Fruit fly (Drosophila melanogaster) whole organism, prepupa: ENCODE measurements around the gene CG34426.

Experiments used
- Blimp-1 ChIP-seq: fragments of 200-800 bp; sonication (Bioruptor generic); optimal IDR thresholded peaks from 3 replicates; lab custom pipeline; 2017; ENCODE audit warnings: missing biosample characterization, missing genetic modification characterization, mild to moderate bottlenecking, moderate library complexity, missing genetic modification reagents
- CG10631 ChIP-seq: fragments of 200-800 bp; sonication (Bioruptor generic); optimal IDR thresholded peaks from 2 replicates; lab custom pipeline; 2016; ENCODE audit warnings: missing biosample characterization, missing genetic modification characterization
- CG10669 ChIP-seq: fragments of 200-800 bp; sonication (Bioruptor generic); optimal IDR thresholded peaks from 3 replicates; lab custom pipeline; 2018; ENCODE audit warnings: missing biosample characterization, mild to moderate bottlenecking, missing genetic modification characterization, moderate library complexity
- CG11294 ChIP-seq: fragments of 200-800 bp; sonication (Bioruptor generic); IDR thresholded peaks from 2 replicates; pipeline ENCODE4 v1.3.6; 2022; ENCODE audit warnings: missing biosample characterization, missing genetic modification characterization
- CG1621 ChIP-seq: fragments of 200-800 bp; sonication (Bioruptor generic); optimal IDR thresholded peaks from 3 replicates; lab custom pipeline; 2018; ENCODE audit warnings: missing biosample characterization, mild to moderate bottlenecking, missing genetic modification characterization
- CG16779 ChIP-seq: fragments of 200-800 bp; sonication (Bioruptor generic); optimal IDR thresholded peaks from 3 replicates; lab custom pipeline; 2017; ENCODE audit warnings: missing biosample characterization, mild to moderate bottlenecking, missing genetic modification characterization
- CG3032 ChIP-seq: fragments of 200-800 bp; optimal IDR thresholded peaks from 2 replicates; lab custom pipeline; 2019; ENCODE audit warnings: missing biosample characterization, mild to moderate bottlenecking, missing genetic modification characterization, moderate library complexity
- CG31627 ChIP-seq: fragments of 200-800 bp; sonication (Bioruptor generic); optimal IDR thresholded peaks from 3 replicates; lab custom pipeline; 2016; ENCODE audit warnings: missing biosample characterization, missing genetic modification characterization
- CG32006 ChIP-seq: fragments of 200-800 bp; sonication (Bioruptor generic); optimal IDR thresholded peaks from 3 replicates; lab custom pipeline; 2017; ENCODE audit warnings: missing biosample characterization, mild to moderate bottlenecking, missing genetic modification characterization
- CG34406 ChIP-seq: fragments of 200-800 bp; sonication (Bioruptor generic); optimal IDR thresholded peaks from 3 replicates; lab custom pipeline; 2016; ENCODE audit warnings: missing biosample characterization, missing genetic modification characterization
- CG3919 ChIP-seq: fragments of 200-800 bp; sonication (Bioruptor generic); optimal IDR thresholded peaks from 3 replicates; lab custom pipeline; 2016; ENCODE audit warnings: missing biosample characterization, missing genetic modification characterization
- CG6163 ChIP-seq: fragments of 200-800 bp; sonication (Bioruptor generic); IDR thresholded peaks from 3 replicates; pipeline ENCODE4 v1.3.6; 2022; ENCODE audit warnings: missing biosample characterization, missing genetic modification characterization
- CG6276 ChIP-seq: fragments of 200-800 bp; sonication (Bioruptor generic); optimal IDR thresholded peaks from 2 replicates; lab custom pipeline; 2017; ENCODE audit warnings: missing biosample characterization, mild to moderate bottlenecking, missing genetic modification characterization
- CG6792 ChIP-seq: fragments of 200-800 bp; sonication (Bioruptor generic); optimal IDR thresholded peaks from 3 replicates; lab custom pipeline; 2016; ENCODE audit warnings: missing biosample characterization, missing genetic modification characterization
- CG6808 ChIP-seq: fragments of 200-800 bp; sonication (Bioruptor generic); optimal IDR thresholded peaks from 3 replicates; lab custom pipeline; 2017; ENCODE audit warnings: missing biosample characterization, missing genetic modification characterization, mild to moderate bottlenecking, moderate library complexity, missing genetic modification reagents
- CG6854 ChIP-seq: fragments of 200-800 bp; sonication (Bioruptor generic); optimal IDR thresholded peaks from 2 replicates; lab custom pipeline; 2017; ENCODE audit warnings: missing biosample characterization, mild to moderate bottlenecking, missing genetic modification characterization
- CG7368 ChIP-seq: fragments of 200-800 bp; sonication (Bioruptor generic); optimal IDR thresholded peaks from 3 replicates; lab custom pipeline; 2016; ENCODE audit warnings: missing biosample characterization, missing genetic modification characterization
- CG8119 ChIP-seq: fragments of 200-800 bp; sonication (Bioruptor generic); IDR thresholded peaks from 3 replicates; pipeline ENCODE4 v1.3.6; 2022; ENCODE audit warnings: missing biosample characterization, missing genetic modification characterization
- CG8319 ChIP-seq: fragments of 200-800 bp; sonication (Bioruptor generic); optimal IDR thresholded peaks from 3 replicates; lab custom pipeline; 2016; ENCODE audit warnings: missing biosample characterization, missing genetic modification characterization
- CG8632 ChIP-seq: fragments of 200-800 bp; sonication (Bioruptor generic); optimal IDR thresholded peaks from 3 replicates; lab custom pipeline; 2016; ENCODE audit warnings: missing biosample characterization, missing genetic modification characterization
- CG9139 ChIP-seq: fragments of 200-800 bp; sonication (Bioruptor generic); optimal IDR thresholded peaks from 3 replicates; lab custom pipeline; 2017; ENCODE audit warnings: missing biosample characterization, mild to moderate bottlenecking, missing genetic modification characterization
- Eip75B ChIP-seq: fragments of 200-800 bp; sonication (Bioruptor generic); optimal IDR thresholded peaks from 3 replicates; lab custom pipeline; 2016; ENCODE audit warnings: missing biosample characterization, missing genetic modification characterization
- Eip78C ChIP-seq: fragments of 200-800 bp; sonication (Bioruptor generic); peaks from one replicate; lab custom pipeline; 2016; ENCODE audit warnings: missing biosample characterization, missing genetic modification characterization
- Eip93F ChIP-seq: fragments of 200-800 bp; sonication (Bioruptor generic); optimal IDR thresholded peaks from 2 replicates; lab custom pipeline; 2016; ENCODE audit warnings: missing biosample characterization, mild to moderate bottlenecking, missing genetic modification characterization
- Ets21C ChIP-seq: fragments of 200-800 bp; sonication (Bioruptor generic); optimal IDR thresholded peaks from 3 replicates; lab custom pipeline; 2016; ENCODE audit warnings: missing biosample characterization, missing genetic modification characterization
- Ets96B ChIP-seq: fragments of 200-800 bp; optimal IDR thresholded peaks from 2 replicates; lab custom pipeline; 2019; ENCODE audit warnings: missing biosample characterization, mild to moderate bottlenecking, missing genetic modification characterization, moderate library complexity
- Gug ChIP-seq: fragments of 200-800 bp; sonication (Bioruptor generic); IDR thresholded peaks from 2 replicates; pipeline ENCODE4 v1.3.6; 2022; ENCODE audit warnings: missing biosample characterization, missing genetic modification characterization
- Hr38 ChIP-seq: sonication (Bioruptor generic); optimal IDR thresholded peaks from 2 replicates; lab custom pipeline; 2016; ENCODE audit warnings: missing biosample characterization, missing genetic modification characterization
- Hr39 ChIP-seq: fragments of 200-800 bp; sonication (Bioruptor generic); optimal IDR thresholded peaks from 2 replicates; lab custom pipeline; 2016; ENCODE audit warnings: missing biosample characterization, missing genetic modification characterization
- Hr4 ChIP-seq: fragments of 200-800 bp; sonication (Bioruptor generic); optimal IDR thresholded peaks from 3 replicates; lab custom pipeline; 2016; ENCODE audit warnings: missing biosample characterization, missing genetic modification characterization
- Lpt ChIP-seq: fragments of 200-800 bp; sonication (Bioruptor generic); optimal IDR thresholded peaks from 3 replicates; lab custom pipeline; 2016; ENCODE audit warnings: missing biosample characterization, missing genetic modification characterization
- Met ChIP-seq: fragments of 200-800 bp; sonication (Bioruptor generic); optimal IDR thresholded peaks from 3 replicates; lab custom pipeline; 2016; ENCODE audit warnings: missing biosample characterization, missing genetic modification characterization
- Sox102F ChIP-seq: fragments of 200-800 bp; sonication (Bioruptor generic); optimal IDR thresholded peaks from 2 replicates; lab custom pipeline; 2016; ENCODE audit warnings: missing biosample characterization, mild to moderate bottlenecking, missing genetic modification characterization
- Sox14 ChIP-seq: fragments of 200-800 bp; sonication (Bioruptor generic); optimal IDR thresholded peaks from 3 replicates; lab custom pipeline; 2016; ENCODE audit warnings: missing biosample characterization, missing genetic modification characterization
- Sox15 ChIP-seq: fragments of 200-800 bp; sonication (Bioruptor generic); optimal IDR thresholded peaks from 3 replicates; lab custom pipeline; 2016; ENCODE audit warnings: missing biosample characterization, missing genetic modification characterization
- achi ChIP-seq: fragments of 200-800 bp; sonication (Bioruptor generic); optimal IDR thresholded peaks from 3 replicates; lab custom pipeline; 2016; ENCODE audit warnings: missing biosample characterization, missing genetic modification characterization
- acj6 ChIP-seq: fragments of 200-800 bp; sonication (Bioruptor generic); optimal IDR thresholded peaks from 3 replicates; lab custom pipeline; 2016; ENCODE audit warnings: missing biosample characterization, missing genetic modification characterization
- cyc ChIP-seq: fragments of 200-800 bp; sonication (Bioruptor generic); optimal IDR thresholded peaks from 3 replicates; lab custom pipeline; 2016; ENCODE audit warnings: missing biosample characterization, missing genetic modification characterization
- dac ChIP-seq: fragments of 200-800 bp; sonication (Bioruptor generic); optimal IDR thresholded peaks from 2 replicates; lab custom pipeline; 2017; ENCODE audit warnings: missing biosample characterization, mild to moderate bottlenecking, missing genetic modification characterization
- dsx ChIP-seq: fragments of 200-800 bp; optimal IDR thresholded peaks from 3 replicates; lab custom pipeline; 2019; ENCODE audit warnings: missing biosample characterization, mild to moderate bottlenecking, missing genetic modification characterization, moderate library complexity; ENCODE audit not compliant: poor library complexity, severe bottlenecking
- eg ChIP-seq: fragments of 200-800 bp; sonication (Bioruptor generic); IDR thresholded peaks from 3 replicates; pipeline ENCODE4 v1.3.6; 2022; ENCODE audit warnings: missing biosample characterization, missing genetic modification characterization
- fd59A ChIP-seq: fragments of 200-800 bp; sonication (Bioruptor generic); optimal IDR thresholded peaks from 2 replicates; lab custom pipeline; 2017; ENCODE audit warnings: missing biosample characterization, mild to moderate bottlenecking, missing genetic modification characterization, missing genetic modification reagents
- fd85E ChIP-seq: fragments of 200-800 bp; sonication (Bioruptor generic); optimal IDR thresholded peaks from 3 replicates; lab custom pipeline; 2016; ENCODE audit warnings: missing biosample characterization, missing genetic modification characterization
- fkh ChIP-seq: fragments of 200-800 bp; sonication (Bioruptor generic); optimal IDR thresholded peaks from 3 replicates; lab custom pipeline; 2017; ENCODE audit warnings: missing biosample characterization, mild to moderate bottlenecking, missing genetic modification characterization, moderate library complexity
- lz ChIP-seq: fragments of 200-800 bp; sonication (Bioruptor generic); optimal IDR thresholded peaks from 3 replicates; lab custom pipeline; 2016; ENCODE audit warnings: missing biosample characterization, missing genetic modification characterization
- net ChIP-seq: fragments of 200-800 bp; sonication (Bioruptor generic); optimal IDR thresholded peaks from 3 replicates; lab custom pipeline; 2016; ENCODE audit warnings: missing biosample characterization, missing genetic modification characterization
- pdm3 ChIP-seq: fragments of 200-800 bp; sonication (Bioruptor generic); optimal IDR thresholded peaks from 3 replicates; lab custom pipeline; 2016; ENCODE audit warnings: missing biosample characterization, missing genetic modification characterization
- salr ChIP-seq, 2 experiments: fragments of 200-800 bp; sonication (Bioruptor generic); optimal IDR thresholded peaks; 3 replicates each; lab custom pipeline; 2016 to 2018; ENCODE audit warnings: missing biosample characterization in 2 of 2, missing genetic modification characterization in 2 of 2, mild to moderate bottlenecking in 1 of 2
- spab ChIP-seq: fragments of 200-800 bp; sonication (Bioruptor generic); optimal IDR thresholded peaks from 2 replicates; lab custom pipeline; 2017; ENCODE audit warnings: missing biosample characterization, mild to moderate bottlenecking, missing genetic modification characterization, missing genetic modification reagents
- ss ChIP-seq, 2 experiments: fragments of 200-800 bp; sonication (Bioruptor generic); optimal IDR thresholded peaks; 2 replicates in 1 of 2; 3 replicates in 1 of 2; lab custom pipeline; 2017 to 2018; ENCODE audit warnings: mild to moderate bottlenecking in 2 of 2, missing biosample characterization in 2 of 2, missing genetic modification characterization in 2 of 2, moderate library complexity in 1 of 2
- svp ChIP-seq: fragments of 200-800 bp; sonication (Bioruptor generic); peaks from one replicate; lab custom pipeline; 2016; ENCODE audit warnings: missing biosample characterization, missing genetic modification characterization
- topi ChIP-seq: fragments of 200-800 bp; sonication (Bioruptor generic); optimal IDR thresholded peaks from 3 replicates; lab custom pipeline; 2016; ENCODE audit warnings: missing biosample characterization, missing genetic modification characterization
- vri ChIP-seq: fragments of 200-800 bp; sonication (Bioruptor generic); optimal IDR thresholded peaks from 3 replicates; lab custom pipeline; 2016; ENCODE audit warnings: missing biosample characterization, mild to moderate bottlenecking, missing genetic modification characterization

CG34426 gene

DNA sequence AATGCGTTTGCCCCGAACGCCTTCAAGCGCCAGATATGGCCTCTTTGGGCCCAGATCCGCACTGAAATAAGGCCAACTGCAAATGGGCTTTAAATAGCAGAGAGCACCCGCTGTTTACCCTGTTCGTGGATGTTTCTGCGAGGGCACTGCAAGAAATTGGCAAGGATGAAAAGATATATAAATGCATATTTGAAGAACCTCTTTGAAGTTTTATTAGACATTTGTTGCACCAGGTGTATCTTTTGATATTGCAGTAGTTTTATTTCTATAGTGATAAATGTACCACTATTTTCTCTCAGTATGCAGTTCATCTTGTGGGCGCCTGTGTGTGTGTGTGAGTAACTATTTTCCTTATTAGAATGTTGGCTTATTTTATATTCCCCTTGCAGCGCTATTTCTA lies 11.2 kb downstream of the CG34426 start:
- TF ChIP-seq topi (GFP tag; lab: Kevin White, UChicago) (peak; percentile 4), Ets96B (tag; lab: Kevin White, UChicago) (peak; percentile 47), acj6 (GFP tag; lab: Kevin White, UChicago) (peak; percentile 39), vri (GFP tag; lab: Kevin White, UChicago) (no peak), achi (peak; percentile 50), Lpt (GFP tag; lab: Kevin White, UChicago) (peak; percentile 35), CG3032 (tag; lab: Kevin White, UChicago) (no peak), Ets21C (no peak), CG10669 (peak; percentile 57), CG6792 (GFP tag; lab: Kevin White, UChicago) (peak; percentile 5), spab (peak; percentile 46), CG3919 (peak; percentile 63), salr (GFP tag; optimal IDR thresholded peaks at IDR 0.05; lab: Kevin White, UChicago) (peak in 1 of 2 experiments; percentile 53), Sox102F (no peak), net (GFP tag; lab: Kevin White, UChicago) (peak; percentile 17), Eip78C (GFP tag; lab: Kevin White, UChicago) (peak; percentile 90), CG31627 (no peak), fd59A (peak; percentile 56), CG34406 (GFP tag; lab: Kevin White, UChicago) (no peak), CG8632 (GFP tag; lab: Kevin White, UChicago) (peak; percentile 5), lz (GFP tag; lab: Kevin White, UChicago) (peak; percentile 5), dac (GFP tag; lab: Kevin White, UChicago) (no peak), CG6808 (GFP tag; lab: Kevin White, UChicago) (peak; percentile 41), CG6163 (peak; percentile 85), Blimp-1 (GFP tag; lab: Kevin White, UChicago) (no peak), dsx (GFP tag; lab: Kevin White, UChicago) (peak; percentile 48), cyc (no peak), CG9139 (GFP tag; lab: Kevin White, UChicago) (peak; percentile 13), CG1621 (no peak), ss (GFP tag; optimal IDR thresholded peaks at IDR 0.05; lab: Kevin White, UChicago) (peak; percentile 27 to 31), fd85E (GFP tag; lab: Kevin White, UChicago) (no peak), Eip93F (GFP tag; lab: Kevin White, UChicago) (no peak), pdm3 (GFP tag; lab: Kevin White, UChicago) (peak; percentile 20), Sox14 (GFP tag; lab: Kevin White, UChicago) (peak; percentile 44), CG6854 (GFP tag; lab: Kevin White, UChicago) (no peak), CG11294 (GFP tag; lab: Robert Waterston, UW) (peak; percentile 78), Met (GFP tag; lab: Kevin White, UChicago) (no peak), CG8119 (GFP tag; lab: Robert Waterston, UW) (peak; percentile 84), CG10631 (peak; percentile 32), Hr38 (no peak), Sox15 (GFP tag; lab: Kevin White, UChicago) (no peak), CG16779 (no peak), Hr4 (GFP tag; lab: Kevin White, UChicago) (peak; percentile 63), CG7368 (GFP tag; lab: Kevin White, UChicago) (peak; percentile 7), svp (no peak), CG8319 (peak; percentile 41), Gug (GFP tag; lab: Robert Waterston, UW) (peak; percentile 60), CG6276 (peak; percentile 43), Eip75B (GFP tag; lab: Kevin White, UChicago) (peak; percentile 30), fkh (GFP tag; lab: Kevin White, UChicago) (no peak), eg (GFP tag; lab: Robert Waterston, UW) (peak; percentile 86), CG32006 (GFP tag; lab: Kevin White, UChicago) (peak; percentile 68), Hr39 (peak; percentile 10)
